Fruit fly (Drosophila melanogaster) whole organism, wandering third instar larva: ENCODE measurements around the gene Ac13E.

Source experiments
- Abd-B ChIP-seq: fragments of >200 bp; optimal IDR thresholded peaks from 2 replicates; lab custom pipeline; 2017; ENCODE audit warnings: missing biosample characterization, missing genetic modification characterization
- CG9705 ChIP-seq: fragments of 200-800 bp; sonication (Bioruptor generic); optimal IDR thresholded peaks from 2 replicates; lab custom pipeline; 2018; ENCODE audit warnings: missing biosample characterization, mild to moderate bottlenecking, missing genetic modification characterization
- CrebA ChIP-seq: fragments of 200-800 bp; sonication (Bioruptor generic); optimal IDR thresholded peaks from 2 replicates; lab custom pipeline; 2016; ENCODE audit warnings: missing biosample characterization, mild to moderate bottlenecking, missing genetic modification characterization, borderline replicate concordance
- Dif ChIP-seq: fragments of 200-275, 200-300 bp; sonication (Bioruptor generic); optimal IDR thresholded peaks from 2 replicates; lab custom pipeline; 2018; ENCODE audit warnings: missing biosample characterization, missing genetic modification characterization; ENCODE audit not compliant: partially characterized antibody
- HLH106 ChIP-seq: fragments of 200-800 bp; optimal IDR thresholded peaks from 3 replicates; lab custom pipeline; 2019; ENCODE audit warnings: missing biosample characterization, mild to moderate bottlenecking, missing genetic modification characterization, moderate library complexity
- Hnf4 ChIP-seq: fragments of 200-800 bp; sonication (Bioruptor generic); optimal IDR thresholded peaks from 2 replicates; lab custom pipeline; 2016; ENCODE audit warnings: missing biosample characterization, mild to moderate bottlenecking, missing genetic modification characterization
- Hr78 ChIP-seq: fragments of >200 bp; optimal IDR thresholded peaks from 2 replicates; lab custom pipeline; 2017; ENCODE audit warnings: missing biosample characterization, missing genetic modification characterization
- Hr83 ChIP-seq: fragments of 200-300 bp; sonication (Bioruptor generic); optimal IDR thresholded peaks from 2 replicates; lab custom pipeline; 2016; ENCODE audit warnings: missing biosample characterization, mild to moderate bottlenecking, missing genetic modification characterization, moderate library complexity; ENCODE audit not compliant: poor library complexity, severe bottlenecking
- Mio ChIP-seq: sonication (Bioruptor generic); optimal IDR thresholded peaks from 2 replicates; lab custom pipeline; 2016; ENCODE audit warnings: missing biosample characterization, missing genetic modification characterization
- Myc ChIP-seq: fragments of >200 bp; optimal IDR thresholded peaks from 2 replicates; lab custom pipeline; 2017
- N ChIP-seq: fragments of >200 bp; optimal IDR thresholded peaks from 2 replicates; lab custom pipeline; 2018; ENCODE audit warnings: missing biosample characterization, missing external identifiers, missing genetic modification characterization
- OdsH ChIP-seq: fragments of 200-800 bp; sonication (Bioruptor generic); optimal IDR thresholded peaks from 2 replicates; lab custom pipeline; 2016; ENCODE audit warnings: missing biosample characterization, mild to moderate bottlenecking, missing genetic modification characterization
- Rel ChIP-seq, 2 experiments: fragments of 200-800 bp; sonication (Bioruptor generic) in 1 of 2; optimal IDR thresholded peaks; 2 replicates in 1 of 2; 3 replicates in 1 of 2; lab custom pipeline; 2016 to 2019; ENCODE audit warnings: mild to moderate bottlenecking in 2 of 2, missing biosample characterization in 2 of 2, missing genetic modification characterization in 2 of 2, moderate library complexity in 1 of 2
- Sp1 ChIP-seq: fragments of 200-800 bp; sonication (Bioruptor generic); optimal IDR thresholded peaks from 3 replicates; lab custom pipeline; 2019; ENCODE audit warnings: missing biosample characterization, mild to moderate bottlenecking, missing genetic modification characterization, moderate library complexity
- Vsx2 ChIP-seq: fragments of 200-300, 225-300 bp; sonication (Bioruptor generic); optimal IDR thresholded peaks from 2 replicates; lab custom pipeline; 2018; ENCODE audit warnings: missing biosample characterization, missing genetic modification characterization; ENCODE audit not compliant: partially characterized antibody
- br ChIP-seq: fragments of 200-800 bp; sonication (Bioruptor generic); optimal IDR thresholded peaks from 2 replicates; lab custom pipeline; 2016; ENCODE audit warnings: missing biosample characterization, missing genetic modification characterization
- dl ChIP-seq, 2 experiments: fragments of 175-275, 200-275 bp in 1 of 2; fragments of 200-275 bp in 1 of 2; sonication (Bioruptor generic); optimal IDR thresholded peaks; lab custom pipeline; 2018; ENCODE audit warnings: mild to moderate bottlenecking in 2 of 2, missing biosample characterization in 2 of 2, missing genetic modification characterization in 2 of 2, moderate library complexity in 2 of 2; ENCODE audit not compliant: partially characterized antibody in 2 of 2, insufficient read depth in 1 of 2
- dmrt93B ChIP-seq: fragments of 200-800 bp; sonication (Bioruptor generic); optimal IDR thresholded peaks from 2 replicates; lab custom pipeline; 2018; ENCODE audit warnings: missing biosample characterization, mild to moderate bottlenecking, missing genetic modification characterization
- ey ChIP-seq: fragments of 200-800 bp; sonication (Bioruptor generic); optimal IDR thresholded peaks from 2 replicates; lab custom pipeline; 2016; ENCODE audit warnings: missing biosample characterization, missing genetic modification characterization
- fru ChIP-seq: fragments of 200-800 bp; sonication (Bioruptor generic); optimal IDR thresholded peaks from 3 replicates; lab custom pipeline; 2016; ENCODE audit warnings: missing biosample characterization, mild to moderate bottlenecking, missing genetic modification characterization
- h ChIP-seq: fragments of 200-800 bp; sonication (Bioruptor generic); optimal IDR thresholded peaks from 3 replicates; lab custom pipeline; 2016; ENCODE audit warnings: missing biosample characterization, mild to moderate bottlenecking, missing genetic modification characterization
- jim ChIP-seq: fragments of 175-275, 200-325 bp; sonication (Bioruptor generic); optimal IDR thresholded peaks from 2 replicates; lab custom pipeline; 2016; ENCODE audit warnings: missing biosample characterization, mild to moderate bottlenecking, missing genetic modification characterization
- pan ChIP-seq: fragments of >200 bp; optimal IDR thresholded peaks from 2 replicates; lab custom pipeline; 2017
- psq ChIP-seq: fragments of 200-800 bp; sonication (Bioruptor generic); optimal IDR thresholded peaks from 3 replicates; lab custom pipeline; 2017; ENCODE audit warnings: missing biosample characterization, mild to moderate bottlenecking, missing genetic modification characterization, moderate library complexity
- rgr ChIP-seq: fragments of 200-800 bp; sonication (Bioruptor generic); optimal IDR thresholded peaks from 3 replicates; lab custom pipeline; 2016; ENCODE audit warnings: missing biosample characterization, mild to moderate bottlenecking, missing genetic modification characterization
- sage ChIP-seq: fragments of 200-800 bp; sonication (Bioruptor generic); optimal IDR thresholded peaks from 2 replicates; lab custom pipeline; 2016; ENCODE audit warnings: missing biosample characterization, mild to moderate bottlenecking, missing genetic modification characterization
- woc ChIP-seq: sonication (Bioruptor generic); optimal IDR thresholded peaks from 2 replicates; lab custom pipeline; 2016; ENCODE audit warnings: missing biosample characterization, mild to moderate bottlenecking, missing genetic modification characterization

Gene Ac13E

dm6 chrX:15575557-15575956 lies 21.5 kb upstream of the Ac13E start, which contains the start of gene CG42299:
CG42299 (minus strand) TSS chrX:15575683.
- TF ChIP-seq jim (no peak), Rel (GFP tag; optimal IDR thresholded peaks at IDR 0.05; lab: Kevin White, UChicago) (no peak), Rel (tag; optimal IDR thresholded peaks at IDR 0.05; lab: Kevin White, UChicago) (no peak), Vsx2 (no peak), HLH106 (tag; lab: Kevin White, UChicago) (no peak), N (GFP tag; lab: Kevin White, UChicago) (no peak), psq (GFP tag; lab: Kevin White, UChicago) (no peak)

- TF ChIP-seq Hr83 (GFP tag; lab: Kevin White, UChicago) (peak; percentile 41), h (no peak), Rel (GFP tag; optimal IDR thresholded peaks at IDR 0.05; lab: Kevin White, UChicago) (no peak), Rel (tag; optimal IDR thresholded peaks at IDR 0.05; lab: Kevin White, UChicago) (peak; percentile 49), rgr (GFP tag; lab: Kevin White, UChicago) (no peak), woc (peak; percentile 30)
Measured at dm6 chrX:15574384-15574783, 20.3 kb upstream of the Ac13E start, which contains the start of gene CG9213. CG9213 (minus strand) TSS chrX:15574535.

- TF ChIP-seq CrebA (no peak), OdsH (GFP tag; lab: Kevin White, UChicago) (no peak), sage (peak; percentile 67), Mio (GFP tag; lab: Kevin White, UChicago) (no peak), Rel (GFP tag; optimal IDR thresholded peaks at IDR 0.05; lab: Kevin White, UChicago) (no peak), Rel (tag; optimal IDR thresholded peaks at IDR 0.05; lab: Kevin White, UChicago) (peak; percentile 68)
Measured at dm6 chrX:15571939-15572338, 17.9 kb upstream of the Ac13E start, which contains the start of gene CG15643. CG15643 (minus strand) TSS chrX:15572149.

dm6 chrX:15568983-15569370 lies 14.9 kb upstream of the Ac13E start, which contains the start of gene CG7860:
CG7860 (plus strand) TSS chrX:15568993.
- TF ChIP-seq Hnf4 (GFP tag; lab: Kevin White, UChicago) = no peak
- no peak for TF ChIP-seq CG9705 (GFP tag; lab: Kevin White, UChicago)
- no peak for TF ChIP-seq ey (GFP tag; lab: Kevin White, UChicago)
- TF ChIP-seq Hr83 (GFP tag; lab: Kevin White, UChicago) = no peak
- peak; percentile 1 for TF ChIP-seq woc
- peak; percentile 47 for TF ChIP-seq Dif (GFP tag; lab: Kevin White, UChicago)
- TF ChIP-seq Sp1 (GFP tag; lab: Kevin White, UChicago) = peak; percentile 7

- TF ChIP-seq Sp1 (GFP tag; lab: Kevin White, UChicago) (peak; percentile 37), dmrt93B (GFP tag; lab: Kevin White, UChicago) (peak; percentile 22), fru (GFP tag; lab: Kevin White, UChicago) (no peak), sage (no peak), Hr83 (GFP tag; lab: Kevin White, UChicago) (peak; percentile 54), N (GFP tag; lab: Kevin White, UChicago) (no peak), psq (GFP tag; lab: Kevin White, UChicago) (peak; percentile 31), h (peak; percentile 3), woc (peak; percentile 6), Myc (no peak), Rel (GFP tag; optimal IDR thresholded peaks at IDR 0.05; lab: Kevin White, UChicago) (peak; percentile 18), Rel (tag; optimal IDR thresholded peaks at IDR 0.05; lab: Kevin White, UChicago) (peak; percentile 24), HLH106 (tag; lab: Kevin White, UChicago) (peak; percentile 29)
- TF ChIP-seq, all 38 proteins: peak for 8
Measured at dm6 chrX:15568353-15568982, 14.4 kb upstream of the Ac13E start.

- no peak for TF ChIP-seq sage
- TF ChIP-seq Abd-B (GFP tag; lab: Kevin White, UChicago) = no peak
- TF ChIP-seq dl (GFP tag; optimal IDR thresholded peaks at IDR 0.05; lab: Kevin White, UChicago; ENCODE audit: insufficient read depth in 1 of 2, partially characterized antibody in 2 of 2) = no peak
- TF ChIP-seq Myc = no peak
- TF ChIP-seq Hr78 = no peak
- no peak for TF ChIP-seq N (GFP tag; lab: Kevin White, UChicago)
- TF ChIP-seq Vsx2 = no peak
- no peak for TF ChIP-seq pan
- no peak for TF ChIP-seq Mio (GFP tag; lab: Kevin White, UChicago)
- no peak for TF ChIP-seq psq (GFP tag; lab: Kevin White, UChicago)
- no peak for TF ChIP-seq br (GFP tag; lab: Kevin White, UChicago)
- no peak for TF ChIP-seq HLH106 (tag; lab: Kevin White, UChicago)
- TF ChIP-seq, all 38 proteins: peak for 0
Measured at dm6 chrX:15555945-15556344, 1.9 kb upstream of the Ac13E start, which contains the start of gene CG42300. CG42300 (minus strand) TSS chrX:15556045.
